Worm (Caenorhabditis elegans) whole organism, L1 larva: ENCODE data around the gene W02B3.7.

Experiments used
- C16A3.4 ChIP-seq: fragments of 150-350 bp; optimal IDR thresholded peaks from 2 replicates; lab custom pipeline; 2014; ENCODE audit warnings: missing biosample characterization, missing genetic modification characterization
- C34B4.2 ChIP-seq: sonication (generic microtip); optimal IDR thresholded peaks from 2 replicates; lab custom pipeline; 2017; ENCODE audit warnings: mild to moderate bottlenecking, missing genetic modification characterization, missing compliant biosample characterization
- Y116A8C.19 ChIP-seq: sonication (generic microtip); optimal IDR thresholded peaks from 2 replicates; lab custom pipeline; 2016; ENCODE audit warnings: missing compliant biosample characterization, missing genetic modification characterization, borderline replicate concordance
- aha-1 ChIP-seq: fragments of 150-350 bp; optimal IDR thresholded peaks from 2 replicates; lab custom pipeline; 2014; ENCODE audit warnings: missing biosample characterization, missing genetic modification characterization
- ama-1 ChIP-seq: fragments of 150-350 bp; optimal IDR thresholded peaks from 2 replicates; lab custom pipeline; 2014
- ceh-63 ChIP-seq: fragments of 200-800 bp; sonication (Bioruptor generic); optimal IDR thresholded peaks from 2 replicates; lab custom pipeline; 2018; ENCODE audit warnings: mild to moderate bottlenecking, missing genetic modification characterization, missing compliant biosample characterization
- ceh-82 ChIP-seq, 3 experiments: fragments of 150-350 bp in 1 of 3; sonication (generic microtip) in 2 of 3; optimal IDR thresholded peaks; 2 replicates each; lab custom pipeline; 2014 to 2017; ENCODE audit warnings: missing biosample characterization in 3 of 3, missing genetic modification characterization in 3 of 3
- ceh-88 ChIP-seq: fragments of 200-800 bp; sonication (Bioruptor generic); IDR thresholded peaks from 2 replicates; pipeline ENCODE4 v1.3.6; 2022; ENCODE audit warnings: missing genetic modification characterization, missing compliant biosample characterization
- ceh-90 ChIP-seq: sonication (generic microtip); optimal IDR thresholded peaks from 2 replicates; lab custom pipeline; 2016; ENCODE audit warnings: missing genetic modification characterization, missing compliant biosample characterization
- ces-1 ChIP-seq: fragments of 150-350 bp; optimal IDR thresholded peaks from 2 replicates; lab custom pipeline; 2014; ENCODE audit warnings: missing biosample characterization, missing genetic modification reagents, missing genetic modification characterization
- dsc-1 ChIP-seq: sonication (generic microtip); optimal IDR thresholded peaks from 2 replicates; lab custom pipeline; 2016; ENCODE audit warnings: mild to moderate bottlenecking, missing genetic modification characterization, missing compliant biosample characterization
- efl-3 ChIP-seq: fragments of 200-800 bp; sonication (Bioruptor generic); optimal IDR thresholded peaks from 2 replicates; lab custom pipeline; 2018; ENCODE audit warnings: mild to moderate bottlenecking, missing genetic modification characterization, missing compliant biosample characterization
- elt-3 ChIP-seq, 6 experiments: fragments of 150-350 bp in 1 of 6; sonication (generic microtip); optimal IDR thresholded peaks; 2 replicates each; lab custom pipeline; 2017 to 2018; ENCODE audit warnings: missing biosample characterization in 6 of 6, missing genetic modification characterization in 6 of 6, inconsistent platforms in 1 of 6
- ets-5 ChIP-seq: fragments of 200-800 bp; sonication (Bioruptor generic); IDR thresholded peaks from 2 replicates; pipeline ENCODE4 v1.3.6; 2022; ENCODE audit warnings: missing genetic modification characterization, missing compliant biosample characterization
- fkh-10 ChIP-seq: sonication (generic microtip); optimal IDR thresholded peaks from 2 replicates; lab custom pipeline; 2017; ENCODE audit warnings: missing biosample characterization, missing genetic modification reagents, missing genetic modification characterization
- fkh-4 ChIP-seq: sonication (generic microtip); optimal IDR thresholded peaks from 2 replicates; lab custom pipeline; 2016; ENCODE audit warnings: missing compliant biosample characterization, missing genetic modification characterization, borderline replicate concordance
- fos-1 ChIP-seq: fragments of 150-350 bp; optimal IDR thresholded peaks from 2 replicates; lab custom pipeline; 2014; ENCODE audit warnings: missing biosample characterization, missing genetic modification characterization
- grh-1 ChIP-seq: fragments of 200-800 bp; sonication (Bioruptor generic); IDR thresholded peaks from 2 replicates; pipeline ENCODE4 v1.3.6; 2022; ENCODE audit warnings: missing genetic modification reagents, missing genetic modification characterization, missing compliant biosample characterization
- irx-1 ChIP-seq: sonication (generic microtip); optimal IDR thresholded peaks from 2 replicates; lab custom pipeline; 2016; ENCODE audit warnings: missing genetic modification characterization, missing compliant biosample characterization
- isw-1 ChIP-seq: fragments of 200-800 bp; sonication (Bioruptor generic); IDR thresholded peaks from 2 replicates; pipeline ENCODE4 v1.3.6; 2022; ENCODE audit warnings: missing genetic modification characterization, missing compliant biosample characterization
- lin-13 ChIP-seq: fragments of 150-350 bp; optimal IDR thresholded peaks from 2 replicates; lab custom pipeline; 2014; ENCODE audit warnings: missing biosample characterization, missing genetic modification reagents, missing genetic modification characterization
- lin-14 ChIP-seq: fragments of 200-800 bp; sonication (Bioruptor generic); optimal IDR thresholded peaks from 2 replicates; lab custom pipeline; 2018; ENCODE audit warnings: mild to moderate bottlenecking, missing genetic modification characterization, moderate library complexity, missing compliant biosample characterization
- lin-35 ChIP-seq, 2 experiments: fragments of 150-350 bp; optimal IDR thresholded peaks; 2 replicates each; lab custom pipeline; 2014; ENCODE audit warnings: missing biosample characterization in 2 of 2, missing genetic modification characterization in 2 of 2, missing genetic modification reagents in 2 of 2
- lin-39 ChIP-seq: fragments of 150-350 bp; optimal IDR thresholded peaks from 2 replicates; lab custom pipeline; 2014; ENCODE audit warnings: missing biosample characterization, missing genetic modification reagents, missing genetic modification characterization
- lir-3 ChIP-seq: sonication (generic microtip); optimal IDR thresholded peaks from 2 replicates; lab custom pipeline; 2016; ENCODE audit warnings: mild to moderate bottlenecking, missing genetic modification characterization, moderate library complexity, missing compliant biosample characterization; ENCODE audit not compliant: poor library complexity
- lsy-2 ChIP-seq, 2 experiments: fragments of 150-350 bp; optimal IDR thresholded peaks; 2 replicates each; lab custom pipeline; 2014; ENCODE audit warnings: missing biosample characterization in 2 of 2, missing genetic modification characterization in 2 of 2
- mep-1 ChIP-seq: fragments of 150-350 bp; optimal IDR thresholded peaks from 2 replicates; lab custom pipeline; 2014; ENCODE audit warnings: missing biosample characterization, missing genetic modification characterization
- nhr-19 ChIP-seq: fragments of 200-800 bp; sonication (Bioruptor generic); conservative IDR thresholded peaks from 2 replicates; pipeline ENCODE4 v1.3.6; 2022; ENCODE audit warnings: missing genetic modification characterization, missing compliant biosample characterization
- nhr-20 ChIP-seq: sonication (generic microtip); optimal IDR thresholded peaks from 2 replicates; lab custom pipeline; 2016; ENCODE audit warnings: mild to moderate bottlenecking, missing genetic modification characterization, missing compliant biosample characterization
- nhr-77 ChIP-seq: fragments of 150-350 bp; optimal IDR thresholded peaks from 2 replicates; lab custom pipeline; 2014; ENCODE audit warnings: missing biosample characterization, missing genetic modification characterization
- nhr-84 ChIP-seq: sonication (generic microtip); optimal IDR thresholded peaks from 2 replicates; lab custom pipeline; 2017; ENCODE audit warnings: missing biosample characterization, missing genetic modification characterization
- nhr-90 ChIP-seq: sonication (generic microtip); optimal IDR thresholded peaks from 2 replicates; lab custom pipeline; 2016; ENCODE audit warnings: mild to moderate bottlenecking, missing genetic modification characterization, missing compliant biosample characterization; ENCODE audit not compliant: poor library complexity
- pag-3 ChIP-seq: sonication (generic microtip); optimal IDR thresholded peaks from 2 replicates; lab custom pipeline; 2017; ENCODE audit warnings: missing genetic modification characterization, mild to moderate bottlenecking, missing compliant biosample characterization, antibody characterized with exemption, borderline replicate concordance; ENCODE audit not compliant: insufficient read depth
- skn-1 ChIP-seq: fragments of 150-350 bp; optimal IDR thresholded peaks from 2 replicates; lab custom pipeline; 2014; ENCODE audit warnings: missing biosample characterization, missing genetic modification characterization
- snpc-4 ChIP-seq: fragments of 150-350 bp; optimal IDR thresholded peaks from 2 replicates; lab custom pipeline; 2014; ENCODE audit warnings: missing biosample characterization, missing genetic modification characterization
- sox-4 ChIP-seq: sonication (generic microtip); optimal IDR thresholded peaks from 2 replicates; lab custom pipeline; 2016; ENCODE audit warnings: missing genetic modification characterization, missing compliant biosample characterization
- sptf-1 ChIP-seq: fragments of 150-350 bp; optimal IDR thresholded peaks from 2 replicates; lab custom pipeline; 2014; ENCODE audit warnings: missing biosample characterization, missing genetic modification characterization
- tbx-2 ChIP-seq: sonication (generic microtip); optimal IDR thresholded peaks from 2 replicates; lab custom pipeline; 2016; ENCODE audit warnings: missing genetic modification characterization, missing compliant biosample characterization
- tlp-1 ChIP-seq: fragments of 150-350 bp; optimal IDR thresholded peaks from 2 replicates; lab custom pipeline; 2014; ENCODE audit warnings: missing biosample characterization, missing genetic modification characterization
- unc-130 ChIP-seq: fragments of 150-350 bp; optimal IDR thresholded peaks from 2 replicates; lab custom pipeline; 2017; ENCODE audit warnings: missing biosample characterization, missing genetic modification characterization, inconsistent platforms
- unc-30 ChIP-seq: sonication (generic microtip); optimal IDR thresholded peaks from 2 replicates; lab custom pipeline; 2017; ENCODE audit warnings: missing biosample characterization, missing genetic modification characterization
- unc-62 ChIP-seq: fragments of 150-350 bp; optimal IDR thresholded peaks from 2 replicates; lab custom pipeline; 2014; ENCODE audit warnings: missing biosample characterization, missing genetic modification reagents, missing genetic modification characterization
- unc-98 ChIP-seq: fragments of 200-800 bp; sonication (Bioruptor generic); IDR thresholded peaks from 2 replicates; pipeline ENCODE4 v1.3.6; 2022; ENCODE audit warnings: missing genetic modification characterization, missing compliant biosample characterization
- zag-1 ChIP-seq: fragments of 150-350 bp; optimal IDR thresholded peaks from 2 replicates; lab custom pipeline; 2014; ENCODE audit warnings: missing biosample characterization, missing genetic modification characterization
- zip-4 ChIP-seq: fragments of 200-800 bp; sonication (Bioruptor generic); optimal IDR thresholded peaks from 2 replicates; lab custom pipeline; 2018; ENCODE audit warnings: mild to moderate bottlenecking, missing genetic modification characterization, moderate library complexity, missing compliant biosample characterization
- ztf-11 ChIP-seq, 2 experiments: sonication (generic microtip); optimal IDR thresholded peaks; 2 replicates each; lab custom pipeline; 2016 to 2017; ENCODE audit warnings: missing genetic modification characterization in 2 of 2, missing biosample characterization in 1 of 2, missing compliant biosample characterization in 1 of 2

W02B3.7 gene

ce11 chrIII:668303-668893, 23.4 kb downstream of the W02B3.7 start, which contains the start of gene W02B3.3 (continued):
- TF ChIP-seq nhr-84 (tag; lab: Kevin White, UChicago) (no peak), isw-1 (GFP tag; lab: Robert Waterston, UW) (peak; percentile 66), lin-13 (GFP tag; lab: Kevin White, UChicago) (peak; percentile 8), ama-1 (lab: Kevin White, UChicago) (no peak), ztf-11 (tag; optimal IDR thresholded peaks at IDR 0.05; lab: Kevin White, UChicago) (no peak), ceh-90 (tag; lab: Kevin White, UChicago) (no peak), nhr-20 (tag; lab: Kevin White, UChicago) (peak; percentile 38), pag-3 (tag; lab: Kevin White, UChicago) (peak; percentile 70), dsc-1 (tag; lab: Kevin White, UChicago) (peak; percentile 70), lin-35 (GFP tag; optimal IDR thresholded peaks at IDR 0.05; lab: Kevin White, UChicago) (peak in 1 of 2 experiments; percentile 27), unc-62 (GFP tag; lab: Kevin White, UChicago) (no peak), C16A3.4 (peak; percentile 29), lsy-2 (tag; optimal IDR thresholded peaks at IDR 0.05; lab: Kevin White, UChicago) (peak; percentile 42 to 70), lin-39 (tag; lab: Kevin White, UChicago) (no peak), skn-1 (tag; lab: Kevin White, UChicago) (peak; percentile 30), fkh-10 (peak; percentile 94), irx-1 (tag; lab: Kevin White, UChicago) (peak; percentile 47), tlp-1 (tag; lab: Kevin White, UChicago) (no peak), fos-1 (peak; percentile 55), ces-1 (peak; percentile 50), Y116A8C.19 (no peak), sptf-1 (tag; lab: Kevin White, UChicago) (no peak), aha-1 (no peak), nhr-77 (tag; lab: Kevin White, UChicago) (no peak), lir-3 (tag; lab: Kevin White, UChicago) (peak; percentile 40), unc-130 (peak; percentile 42), grh-1 (GFP tag; lab: Robert Waterston, UW) (no peak), fkh-4 (no peak), elt-3 (tag; optimal IDR thresholded peaks at IDR 0.05; lab: Kevin White, UChicago) (no peak), ceh-88 (GFP tag; lab: Robert Waterston, UW) (no peak), efl-3 (GFP tag; lab: Kevin White, UChicago) (no peak), tbx-2 (tag; lab: Kevin White, UChicago) (peak; percentile 40), ceh-63 (GFP tag; lab: Kevin White, UChicago) (peak; percentile 74), mep-1 (tag; lab: Kevin White, UChicago) (peak; percentile 64), unc-98 (GFP tag; lab: Robert Waterston, UW) (no peak), ceh-82 (tag; optimal IDR thresholded peaks at IDR 0.05; lab: Kevin White, UChicago) (peak; percentile 57 to 91 (median 76)), snpc-4 (tag; lab: Kevin White, UChicago) (peak; percentile 55), sox-4 (tag; lab: Kevin White, UChicago) (no peak), nhr-19 (0 out of 2 replicates have a peak, but pooled peaks have one; percentile 9), lin-14 (GFP tag; lab: Kevin White, UChicago) (peak; percentile 96), ets-5 (GFP tag; lab: Robert Waterston, UW) (no peak)

DNA sequence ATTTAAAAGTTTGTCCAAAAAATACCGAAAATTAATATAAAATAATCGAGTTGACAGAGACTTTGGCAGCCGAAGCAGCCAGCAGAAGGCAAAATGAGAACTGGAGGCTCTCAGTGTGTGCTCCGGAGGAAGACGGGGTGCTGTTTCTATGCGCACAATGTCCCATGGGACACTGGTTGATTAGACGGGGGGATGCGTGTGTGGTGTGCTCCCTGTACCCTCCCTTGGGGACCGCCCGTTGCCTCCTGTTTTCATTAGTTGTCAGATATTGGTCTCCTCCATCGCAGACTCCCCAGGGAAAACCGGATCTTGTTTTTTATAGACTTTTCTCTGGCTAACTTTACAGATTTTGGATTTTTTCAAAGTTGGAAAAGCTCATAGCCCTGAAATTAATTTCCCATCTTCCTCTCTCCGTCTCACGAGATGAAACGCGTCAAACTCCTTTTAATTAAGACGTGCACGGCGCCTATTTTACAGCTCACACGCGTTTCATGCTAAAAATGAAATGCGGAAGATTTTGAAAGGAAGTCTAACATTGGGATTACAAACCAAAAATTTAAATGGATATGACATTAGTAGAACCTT, 26.6 kb downstream of the W02B3.7 start, which contains the start of gene C09F5.3:
Gene C09F5.3, minus strand, starts transcription at position 94 of the 585 bp plus-strand sequence.
- TF ChIP-seq zag-1 (tag; lab: Kevin White, UChicago), result no peak
- no peak for TF ChIP-seq unc-30 (tag; lab: Kevin White, UChicago)
- no peak for TF ChIP-seq sox-4 (tag; lab: Kevin White, UChicago)
- TF ChIP-seq nhr-19, result no peak
- no peak for TF ChIP-seq C34B4.2 (tag; lab: Kevin White, UChicago)
- no peak for TF ChIP-seq ceh-90 (tag; lab: Kevin White, UChicago)
- TF ChIP-seq mep-1 (tag; lab: Kevin White, UChicago), result no peak
- no peak for TF ChIP-seq ztf-11 (tag; optimal IDR thresholded peaks at IDR 0.05; lab: Kevin White, UChicago)
- TF ChIP-seq nhr-90 (tag; lab: Kevin White, UChicago), result no peak
- no peak for TF ChIP-seq lsy-2 (tag; optimal IDR thresholded peaks at IDR 0.05; lab: Kevin White, UChicago)
- no peak for TF ChIP-seq efl-3 (GFP tag; lab: Kevin White, UChicago)
- TF ChIP-seq zip-4, result no peak
